Fruit fly (Drosophila melanogaster): ENCODE measurements around the gene Or85e.

Or85e gene

dm6 chr3R:8663668-8664283 lies 28.1 kb upstream of the Or85e start, which contains the start of gene CG8032 (continued):
- TF ChIP-seq org-1 (GFP tag; optimal IDR thresholded peaks at IDR 0.05) (no peak), sens-2 (GFP tag; IDR thresholded peaks at IDR 0.05) (no peak), dan (GFP tag; IDR thresholded peaks at IDR 0.05) (no peak), Jarid2 (GFP tag; optimal IDR thresholded peaks at IDR 0.05) (no peak), Hand (GFP tag; optimal IDR thresholded peaks at IDR 0.05) (no peak), CG6689 (GFP tag; IDR thresholded peaks at IDR 0.05) (no peak; the same call in 1 of the 2 replicates), Chrac-16 (GFP tag; optimal IDR thresholded peaks at IDR 0.05) (peak; percentile 22), CG6854 (GFP tag; optimal IDR thresholded peaks at IDR 0.05) (no peak), zen2 (GFP tag; IDR thresholded peaks at IDR 0.05; ENCODE audit: partially characterized antibody) (0 out of 3 replicates have a peak, but pooled peaks have one; percentile 31), D19B (GFP tag; optimal IDR thresholded peaks at IDR 0.05) (no peak), vnd (GFP tag; IDR thresholded peaks at IDR 0.05; ENCODE audit: partially characterized antibody) (peak; percentile 41; the same call in 1 of the 3 replicates), Spps (tag; optimal IDR thresholded peaks at IDR 0.05) (no peak), CG4360 (GFP tag; IDR thresholded peaks at IDR 0.05) (no peak), cg (GFP tag; optimal IDR thresholded peaks at IDR 0.05) (no peak), sens (GFP tag) (peak; percentile 91), toy (GFP tag; IDR thresholded peaks at IDR 0.05) (no peak), gsb-n (tag; optimal IDR thresholded peaks at IDR 0.05) (peak; percentile 23), CG13296 (GFP tag; optimal IDR thresholded peaks at IDR 0.05) (peak; percentile 16), Ets97D (GFP tag; optimal IDR thresholded peaks at IDR 0.05) (peak; percentile 82), lab (GFP tag; optimal IDR thresholded peaks at IDR 0.05) (peak; percentile 33), HmgZ (tag; optimal IDR thresholded peaks at IDR 0.05) (peak; percentile 70), CG32767 (GFP tag; IDR thresholded peaks at IDR 0.05) (0 out of 2 replicates have a peak, but pooled peaks have one; percentile 14), sd (tag; optimal IDR thresholded peaks at IDR 0.05) (no peak), usp (GFP tag; optimal IDR thresholded peaks at IDR 0.05) (no peak), Ptx1 (GFP tag; IDR thresholded peaks at IDR 0.05) (peak; percentile 44), en (GFP tag; optimal IDR thresholded peaks at IDR 0.05) (no peak), CG33557 (GFP tag; optimal IDR thresholded peaks at IDR 0.05) (peak; percentile 32), ATbp (GFP tag; optimal IDR thresholded peaks at IDR 0.05) (no peak), Fer1 (GFP tag; optimal IDR thresholded peaks at IDR 0.05) (no peak), ap (GFP tag; IDR thresholded peaks at IDR 0.05) (no peak), amos (GFP tag; IDR thresholded peaks at IDR 0.05; ENCODE audit: partially characterized antibody) (peak; percentile 59), Gug (GFP tag; IDR thresholded peaks at IDR 0.05) (0 out of 4 replicates have a peak, but pooled peaks have one; percentile 2), pzg (GFP tag; optimal IDR thresholded peaks at IDR 0.05) (peak; percentile 75), CG5245 (GFP tag; optimal IDR thresholded peaks at IDR 0.05) (peak; percentile 11), Usf (GFP tag; optimal IDR thresholded peaks at IDR 0.05) (no peak), kay (GFP tag; optimal IDR thresholded peaks at IDR 0.05) (peak; percentile 52), bab2 (GFP tag; optimal IDR thresholded peaks at IDR 0.05) (peak; percentile 68), hb (GFP tag; IDR thresholded peaks at IDR 0.05; ENCODE audit: partially characterized antibody) (no peak), CG31365 (tag; optimal IDR thresholded peaks at IDR 0.05) (no peak), ab (GFP tag; optimal IDR thresholded peaks at IDR 0.05) (no peak), CG10267 (tag; optimal IDR thresholded peaks at IDR 0.05) (peak; percentile 93), nerfin-2 (GFP tag; IDR thresholded peaks at IDR 0.05; ENCODE audit: partially characterized antibody) (no peak), schlank (tag; optimal IDR thresholded peaks at IDR 0.05) (no peak), CG10431 (GFP tag; optimal IDR thresholded peaks at IDR 0.05) (no peak), Asciz (GFP tag; optimal IDR thresholded peaks at IDR 0.05) (no peak), cato (GFP tag; optimal IDR thresholded peaks at IDR 0.05; ENCODE audit: borderline replicate concordance) (no peak), sim (GFP tag; IDR thresholded peaks at IDR 0.05) (no peak), Dip3 (GFP tag; optimal IDR thresholded peaks at IDR 0.05) (peak; percentile 55), CG12071 (GFP tag; optimal IDR thresholded peaks at IDR 0.05) (no peak), Ravus (GFP tag; IDR thresholded peaks at IDR 0.05) (no peak)

Measured in whole organism, embryonic.